Worm (Caenorhabditis elegans) whole organism, L2 larva: ENCODE results near the gene npax-4.

ENCODE experiments used
- ama-1 ChIP-seq: fragments of 150-350 bp; optimal IDR thresholded peaks from 2 replicates; lab custom pipeline; 2018; ENCODE audit warnings: inconsistent platforms
- dmd-4 ChIP-seq: sonication (generic microtip); optimal IDR thresholded peaks from 2 replicates; lab custom pipeline; 2017; ENCODE audit warnings: missing biosample characterization, missing genetic modification characterization
- elt-3 ChIP-seq: sonication (generic microtip); optimal IDR thresholded peaks from 2 replicates; lab custom pipeline; 2017; ENCODE audit warnings: missing biosample characterization, missing genetic modification characterization
- lin-39 ChIP-seq: fragments of 150-350 bp; optimal IDR thresholded peaks from 2 replicates; lab custom pipeline; 2014; ENCODE audit warnings: missing biosample characterization, missing genetic modification reagents, missing genetic modification characterization
- lsy-2 ChIP-seq, 2 experiments: fragments of 150-350 bp in 1 of 2; sonication (generic microtip) in 1 of 2; optimal IDR thresholded peaks; 2 replicates each; lab custom pipeline; 2014 to 2017; ENCODE audit warnings: missing biosample characterization in 2 of 2, missing genetic modification characterization in 2 of 2
- nhr-11 ChIP-seq: fragments of 150-350 bp; optimal IDR thresholded peaks from 2 replicates; lab custom pipeline; 2014; ENCODE audit warnings: missing biosample characterization, missing genetic modification characterization
- nhr-25 ChIP-seq: fragments of 150-350 bp; sonication (generic microtip); optimal IDR thresholded peaks from 3 replicates; lab custom pipeline; 2014; ENCODE audit warnings: missing biosample characterization, missing genetic modification characterization
- nhr-77 ChIP-seq: fragments of 150-350 bp; optimal IDR thresholded peaks from 2 replicates; lab custom pipeline; 2014; ENCODE audit warnings: missing biosample characterization, missing genetic modification characterization
- skn-1 ChIP-seq: sonication (generic microtip); optimal IDR thresholded peaks from 2 replicates; lab custom pipeline; 2017; ENCODE audit warnings: missing biosample characterization, missing genetic modification characterization
- unc-39 ChIP-seq: fragments of 150-350 bp; optimal IDR thresholded peaks from 2 replicates; lab custom pipeline; 2014; ENCODE audit warnings: missing biosample characterization, missing genetic modification characterization
- ztf-1 ChIP-seq: fragments of 200-800 bp; sonication (Bioruptor generic); conservative IDR thresholded peaks from 2 replicates; pipeline ENCODE4 v1.3.6; 2022; ENCODE audit warnings: missing genetic modification characterization, missing compliant biosample characterization

ce11 chrIV:8888525-8889026, 8.9 kb upstream of the npax-4 start, which contains the start of gene oma-1:
- TF ChIP-seq nhr-25 (tag; lab: Kevin White, UChicago): no peak
- TF ChIP-seq ztf-1 (GFP tag; lab: Robert Waterston, UW): no peak
- no peak for TF ChIP-seq lsy-2 (tag; optimal IDR thresholded peaks at IDR 0.05; lab: Kevin White, UChicago)
- no peak for TF ChIP-seq nhr-11 (tag; lab: Kevin White, UChicago)
- TF ChIP-seq nhr-77: no peak
- TF ChIP-seq lin-39: no peak
- TF ChIP-seq unc-39: no peak
- TF ChIP-seq dmd-4 (tag; lab: Kevin White, UChicago): no peak
- TF ChIP-seq ama-1 (lab: Kevin White, UChicago): no peak
- no peak for TF ChIP-seq elt-3 (tag; lab: Kevin White, UChicago)
- TF ChIP-seq skn-1 (tag; lab: Kevin White, UChicago): no peak
